Fruit fly (Drosophila melanogaster): ENCODE measurements around the gene Zasp67.

Zasp67 gene

DNA sequence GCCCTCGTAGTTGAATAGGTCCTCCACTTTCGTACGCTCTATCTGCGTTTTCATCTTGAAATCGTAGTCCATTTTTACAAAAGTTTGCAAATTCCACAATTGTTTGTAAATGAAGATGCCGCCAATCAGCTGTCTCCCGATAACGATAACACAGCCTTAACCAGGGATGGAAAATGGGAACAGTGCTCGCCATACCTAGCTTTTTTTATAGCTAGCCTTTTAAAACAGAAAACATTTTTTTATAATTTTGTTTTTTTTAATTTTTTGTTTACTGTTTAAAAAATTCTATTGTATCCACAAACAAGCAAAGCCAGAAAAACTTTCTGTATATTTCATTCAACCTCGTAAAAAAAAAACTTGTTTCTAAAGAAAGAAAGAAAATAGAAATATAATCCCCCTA, 41.0 kb upstream of the Zasp67 start, which contains the start of gene Cdk8 (continued):
- TF ChIP-seq grau (tag; optimal IDR thresholded peaks at IDR 0.05) (peak; percentile 44), ara (GFP tag; IDR thresholded peaks at IDR 0.05) (no peak), CG12942 (GFP tag; optimal IDR thresholded peaks at IDR 0.05) (peak; percentile 25), CG2712 (tag; optimal IDR thresholded peaks at IDR 0.05) (peak; percentile 69), kni (GFP tag; optimal IDR thresholded peaks at IDR 0.05) (peak; percentile 42), gcm (GFP tag; optimal IDR thresholded peaks at IDR 0.05) (no peak), CG11247 (GFP tag; IDR thresholded peaks at IDR 0.05) (no peak), corto (GFP tag; optimal IDR thresholded peaks at IDR 0.05) (no peak), CG2120 (GFP tag; optimal IDR thresholded peaks at IDR 0.05) (peak; percentile 71), E2f2 (GFP tag; IDR thresholded peaks at IDR 0.05) (peak; percentile 70), Sry-δ (GFP tag; optimal IDR thresholded peaks at IDR 0.05) (peak; percentile 39), Mrtf (GFP tag; IDR thresholded peaks at IDR 0.05) (no peak), CG10654 (GFP tag; optimal IDR thresholded peaks at IDR 0.05) (no peak), CG13624 (GFP tag; optimal IDR thresholded peaks at IDR 0.05) (peak; percentile 29), CG10543 (GFP tag; optimal IDR thresholded peaks at IDR 0.05) (no peak), ato (GFP tag; IDR thresholded peaks at IDR 0.05; ENCODE audit: partially characterized antibody) (no peak), stwl (tag; optimal IDR thresholded peaks at IDR 0.05) (peak; percentile 22), Nf-YA (GFP tag; IDR thresholded peaks at IDR 0.05) (no peak), CG15479 (GFP tag; optimal IDR thresholded peaks at IDR 0.05) (no peak), CG13775 (GFP tag; optimal IDR thresholded peaks at IDR 0.05) (no peak), CG18599 (GFP tag; optimal IDR thresholded peaks at IDR 0.05) (no peak), Nf-YC (tag; optimal IDR thresholded peaks at IDR 0.05) (peak; percentile 58), Dp (GFP tag; optimal IDR thresholded peaks at IDR 0.05) (peak; percentile 63), ind (GFP tag; optimal IDR thresholded peaks at IDR 0.05) (peak; percentile 49), ftz-f1 (GFP tag; optimal IDR thresholded peaks at IDR 0.05) (no peak), gsb (GFP tag; IDR thresholded peaks at IDR 0.05) (no peak), CG4820 (GFP tag; optimal IDR thresholded peaks at IDR 0.05) (no peak), CG31388 (GFP tag; optimal IDR thresholded peaks at IDR 0.05) (no peak), CG30403 (GFP tag; optimal IDR thresholded peaks at IDR 0.05) (peak; percentile 56), CG10565 (GFP tag; optimal IDR thresholded peaks at IDR 0.05) (no peak), CG9215 (GFP tag; IDR thresholded peaks at IDR 0.05) (no peak), CG2116 (GFP tag; optimal IDR thresholded peaks at IDR 0.05) (peak; percentile 8), Abd-B (GFP tag; optimal IDR thresholded peaks at IDR 0.05) (no peak), Rx (GFP tag; IDR thresholded peaks at IDR 0.05) (no peak), Asciz (GFP tag; optimal IDR thresholded peaks at IDR 0.05) (no peak), CG2129 (GFP tag; IDR thresholded peaks at IDR 0.05; ENCODE audit: partially characterized antibody) (no peak), CG8359 (GFP tag; optimal IDR thresholded peaks at IDR 0.05; ENCODE audit: borderline replicate concordance) (no peak), Dll (GFP tag; IDR thresholded peaks at IDR 0.05; ENCODE audit: partially characterized antibody) (peak; percentile 43; the same call in 1 of the 4 replicates), NC2β (GFP tag; optimal IDR thresholded peaks at IDR 0.05) (no peak), tio (GFP tag; optimal IDR thresholded peaks at IDR 0.05) (no peak), h (optimal IDR thresholded peaks at IDR 0.05) (no peak), ems (GFP tag; optimal IDR thresholded peaks at IDR 0.05) (peak; percentile 3), CG3407 (GFP tag; optimal IDR thresholded peaks at IDR 0.05) (no peak), CG32772 (GFP tag; IDR thresholded peaks at IDR 0.05) (no peak), E2f1 (GFP tag; IDR thresholded peaks at IDR 0.05) (peak; percentile 19; the same call in 1 of the 2 replicates), CG11695 (GFP tag; IDR thresholded peaks at IDR 0.05) (0 out of 3 replicates have a peak, but pooled peaks have one; percentile 33), unpg (GFP tag; optimal IDR thresholded peaks at IDR 0.05) (peak; percentile 38), otp (GFP tag; IDR thresholded peaks at IDR 0.05) (no peak), pnt (GFP tag; optimal IDR thresholded peaks at IDR 0.05) (no peak), CG7556 (GFP tag; optimal IDR thresholded peaks at IDR 0.05) (peak; percentile 15), CG15514 (GFP tag; optimal IDR thresholded peaks at IDR 0.05) (peak; percentile 39)

All from whole organism, embryonic.